Worm (Caenorhabditis elegans) whole organism, midembryonic: ENCODE results near the gene tsr-2.
"Not testable (repeated sequence)": the region's sequence is repeated elsewhere in the genome, so short reads cannot be mapped to it uniquely, and the experiment has no call there.

Experiments
- T22C8.4 ChIP-seq: fragments of 200-800 bp; sonication (Bioruptor generic); IDR thresholded peaks from 2 replicates; pipeline ENCODE4 v1.3.6; 2022; ENCODE audit warnings: missing genetic modification characterization, missing compliant biosample characterization
- cog-1 ChIP-seq: sonication (generic microtip); optimal IDR thresholded peaks from 2 replicates; lab custom pipeline; 2016; ENCODE audit warnings: missing genetic modification characterization, missing compliant biosample characterization
- flt-1 ChIP-seq: fragments of 200-800 bp; sonication (Bioruptor generic); IDR thresholded peaks from 2 replicates; pipeline ENCODE4 v1.3.6; 2022; ENCODE audit warnings: missing genetic modification characterization, missing compliant biosample characterization
- klf-2 ChIP-seq: fragments of 200-800 bp; sonication (Bioruptor generic); conservative IDR thresholded peaks from 2 replicates; pipeline ENCODE4 v1.3.6; 2022; ENCODE audit warnings: missing genetic modification reagents, missing genetic modification characterization, missing compliant biosample characterization
- med-1 ChIP-seq: sonication (generic microtip); optimal IDR thresholded peaks from 2 replicates; lab custom pipeline; 2017; ENCODE audit warnings: missing genetic modification characterization, mild to moderate bottlenecking, missing compliant biosample characterization, antibody characterized with exemption, missing genetic modification reagents; ENCODE audit not compliant: insufficient read depth
- ref-1 ChIP-seq: fragments of 200-800 bp; sonication (Bioruptor generic); conservative IDR thresholded peaks from 2 replicates; pipeline ENCODE4 v1.3.6; 2022; ENCODE audit warnings: missing genetic modification reagents, missing genetic modification characterization, missing compliant biosample characterization
- tab-1 ChIP-seq: fragments of 200-800 bp; sonication (Bioruptor generic); IDR thresholded peaks from 2 replicates; pipeline ENCODE4 v1.3.6; 2022; ENCODE audit warnings: missing genetic modification characterization, missing compliant biosample characterization
- ztf-23 ChIP-seq: fragments of 200-800 bp; sonication (Bioruptor generic); IDR thresholded peaks from 2 replicates; pipeline ENCODE4 v1.3.6; 2022; ENCODE audit warnings: missing genetic modification reagents, missing genetic modification characterization, missing compliant biosample characterization
- ztf-29 ChIP-seq: fragments of 200-800 bp; sonication (Bioruptor generic); IDR thresholded peaks from 2 replicates; pipeline ENCODE4 v1.3.6; 2022; ENCODE audit warnings: missing genetic modification reagents, missing genetic modification characterization, missing compliant biosample characterization

Gene tsr-2

DNA sequence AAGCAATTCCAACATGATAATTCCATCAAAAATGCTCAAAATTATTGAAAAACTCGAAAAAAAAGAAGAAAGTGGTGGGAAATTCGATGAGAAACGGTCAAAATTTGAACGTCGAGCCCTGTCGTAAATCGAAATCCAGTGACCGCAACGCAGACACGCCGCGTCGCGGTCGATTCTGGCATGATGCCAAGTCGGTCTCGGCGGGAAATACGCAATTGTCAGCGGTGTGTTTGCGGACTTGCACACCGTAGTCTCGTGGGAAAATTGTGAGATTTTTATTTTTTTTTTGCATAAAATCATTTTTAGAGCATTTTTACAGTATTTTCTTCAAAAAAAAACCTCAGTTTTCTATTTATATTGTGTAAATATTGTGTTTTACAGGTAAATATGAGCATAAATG lies at the start of gene tsr-2:
Gene tsr-2, plus strand, starts transcription at position 382 of the 400 bp plus-strand sequence.
- TF ChIP-seq cog-1 (tag; lab: Kevin White, UChicago) (peak; percentile 50), ztf-29 (GFP tag; lab: Robert Waterston, UW) (no peak), T22C8.4 (GFP tag; lab: Robert Waterston, UW) (0 out of 2 replicates have a peak, but pooled peaks have one; percentile 38), ref-1 (GFP tag; lab: Robert Waterston, UW) (no peak), tab-1 (GFP tag; lab: Robert Waterston, UW) (no peak), flt-1 (GFP tag; lab: Robert Waterston, UW) (no peak), klf-2 (GFP tag; lab: Robert Waterston, UW) (no peak), ztf-23 (GFP tag; lab: Robert Waterston, UW) (0 out of 2 replicates have a peak, but pooled peaks have one; percentile 15), med-1 (GFP tag; lab: Kevin White, UChicago) (no peak)

DNA sequence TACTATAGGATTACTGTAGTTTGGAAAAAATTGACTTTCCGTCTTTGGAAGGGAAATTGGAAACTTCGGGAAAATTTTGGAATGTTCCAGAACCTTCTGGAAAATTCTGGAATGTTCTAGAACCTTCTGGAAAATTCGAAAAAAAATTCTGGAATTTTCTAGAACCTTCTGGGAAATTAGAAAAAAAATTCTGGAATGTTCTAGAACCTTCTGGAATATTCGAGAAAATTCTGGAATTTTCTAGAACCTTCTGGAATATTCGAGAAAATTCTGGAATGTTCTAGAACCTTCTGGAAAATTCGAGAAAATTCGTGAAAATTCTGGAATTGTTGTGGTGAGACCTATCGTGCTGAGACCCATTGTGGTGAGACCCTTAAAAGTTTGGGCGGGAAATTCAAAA lies 41.3 kb upstream of the tsr-2 start:
- TF ChIP-seq flt-1 (GFP tag; lab: Robert Waterston, UW): peak; percentile 77

DNA sequence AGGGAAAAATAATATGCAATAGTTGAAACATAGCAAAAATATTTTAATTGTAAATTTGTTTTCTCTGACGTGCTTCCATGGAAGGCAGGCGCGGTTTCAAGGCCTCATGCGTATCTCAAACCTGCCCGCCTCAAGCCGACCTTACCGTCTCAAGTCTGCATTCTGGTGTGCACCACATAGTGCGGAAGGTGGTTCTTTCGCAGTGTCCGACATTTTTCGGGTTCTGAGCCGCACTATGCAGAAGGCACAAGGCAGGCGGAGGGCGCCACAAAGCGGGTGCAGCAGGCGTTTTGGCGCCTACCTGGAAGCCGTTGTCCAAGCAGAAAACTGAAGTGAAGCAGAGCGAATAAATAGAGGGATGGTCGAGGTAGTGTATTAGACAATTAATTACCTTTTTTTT lies 33.9 kb upstream of the tsr-2 start:
- no peak for TF ChIP-seq ztf-23 (GFP tag; lab: Robert Waterston, UW)
- no peak for TF ChIP-seq flt-1 (GFP tag; lab: Robert Waterston, UW)
- TF ChIP-seq cog-1 (tag; lab: Kevin White, UChicago): no peak
- no peak for TF ChIP-seq med-1 (GFP tag; lab: Kevin White, UChicago)
- no peak for TF ChIP-seq ztf-29 (GFP tag; lab: Robert Waterston, UW)
- TF ChIP-seq klf-2 (GFP tag; lab: Robert Waterston, UW): no peak
- TF ChIP-seq T22C8.4 (GFP tag; lab: Robert Waterston, UW): no peak
- TF ChIP-seq tab-1 (GFP tag; lab: Robert Waterston, UW): no peak
- no peak for TF ChIP-seq ref-1 (GFP tag; lab: Robert Waterston, UW)

DNA sequence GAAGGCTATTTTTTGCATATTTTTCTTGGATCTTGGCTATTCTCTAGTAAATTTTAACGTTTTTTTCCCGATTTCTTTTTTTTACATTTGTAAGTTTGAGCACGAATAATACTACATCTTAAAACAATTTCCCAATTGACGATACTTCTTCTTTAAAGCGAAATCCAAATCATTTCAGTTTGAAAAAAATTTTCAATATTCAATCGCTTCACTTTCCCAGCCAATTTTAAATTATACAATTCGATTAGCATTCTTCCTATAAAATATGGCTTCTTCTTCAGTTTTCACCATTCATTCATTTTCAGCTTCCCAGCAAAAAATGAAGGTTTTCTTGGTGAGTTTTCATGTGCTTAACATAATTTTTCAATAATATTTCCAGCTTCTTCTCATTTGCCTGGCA lies 30.5 kb upstream of the tsr-2 start, which contains the start of gene fip-7:
Gene fip-7, plus strand, starts transcription at position 301 of the 400 bp plus-strand sequence.
- not testable (repeated sequence) for TF ChIP-seq flt-1, T22C8.4, klf-2 (GFP tag; lab: Robert Waterston, UW)

DNA sequence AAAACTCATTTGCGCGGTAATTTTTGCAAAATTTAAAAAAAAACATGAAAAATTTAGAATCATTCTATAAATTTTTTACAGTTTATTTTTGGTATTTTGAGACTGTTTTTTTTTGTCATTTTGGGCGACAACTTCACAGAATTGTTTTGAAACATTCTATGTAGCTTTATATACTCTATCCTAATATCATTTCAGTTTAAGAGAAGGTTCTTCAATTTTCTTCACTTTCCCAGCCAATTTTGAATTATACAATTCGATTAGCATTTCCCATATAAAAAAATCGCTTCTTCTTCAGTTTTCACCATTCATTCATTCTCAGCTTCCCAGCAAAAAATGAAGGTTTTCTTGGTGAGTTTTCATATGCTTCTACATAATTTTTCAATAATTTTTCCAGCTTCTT lies 28.7 kb upstream of the tsr-2 start, which contains the start of gene fipr-28:
Gene fipr-28, plus strand, starts transcription at position 301 of the 400 bp plus-strand sequence.
- TF ChIP-seq ref-1 (GFP tag; lab: Robert Waterston, UW) (no peak), med-1 (GFP tag; lab: Kevin White, UChicago) (no peak), klf-2 (GFP tag; lab: Robert Waterston, UW) (no peak), flt-1 (GFP tag; lab: Robert Waterston, UW) (no peak)

DNA sequence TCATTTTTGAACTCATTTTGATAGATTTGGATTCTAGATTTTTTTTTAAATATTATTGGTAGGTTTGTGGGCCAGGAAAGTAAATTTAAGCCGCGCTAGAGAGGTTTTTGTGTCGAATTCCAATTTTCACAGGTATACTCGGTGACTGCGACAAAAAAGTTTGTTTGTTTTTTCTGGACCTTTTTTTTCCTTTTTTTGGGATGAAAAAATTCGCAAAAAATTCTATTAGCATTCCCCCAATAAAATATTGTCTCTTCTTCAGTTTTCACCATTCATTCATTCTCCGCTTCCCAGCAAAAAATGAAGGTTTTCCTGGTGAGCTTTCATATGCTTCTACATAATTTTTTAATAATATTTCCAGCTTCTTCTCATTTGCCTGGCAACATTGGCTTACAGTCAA lies 27.3 kb upstream of the tsr-2 start, which contains the start of gene Y51H4A.936:
Gene Y51H4A.936, plus strand, starts transcription at position 301 of the 400 bp plus-strand sequence.
- no peak for TF ChIP-seq med-1 (GFP tag; lab: Kevin White, UChicago)
- no peak for TF ChIP-seq T22C8.4 (GFP tag; lab: Robert Waterston, UW)
- TF ChIP-seq klf-2 (GFP tag; lab: Robert Waterston, UW): no peak
- TF ChIP-seq flt-1 (GFP tag; lab: Robert Waterston, UW): no peak

DNA sequence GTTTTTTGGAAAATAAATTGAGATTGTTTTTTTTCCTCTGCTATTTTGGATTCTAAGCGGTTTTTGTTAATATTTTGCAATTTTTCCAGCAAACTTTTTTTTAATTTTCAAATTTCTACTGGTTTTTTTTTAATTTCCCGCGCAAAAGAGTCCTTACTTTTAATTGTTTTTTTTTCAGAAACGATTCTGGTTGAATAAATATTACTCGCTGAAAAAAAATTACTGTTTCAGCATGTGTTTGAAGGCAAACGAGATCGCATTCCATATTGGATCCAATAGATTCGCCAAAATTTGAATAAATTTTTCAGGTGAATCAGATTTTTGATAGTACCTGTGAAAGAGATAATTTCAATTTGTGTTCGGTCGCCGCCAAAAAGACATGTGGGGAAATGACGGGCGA lies 26.6 kb upstream of the tsr-2 start:
- TF ChIP-seq ztf-23 (GFP tag; lab: Robert Waterston, UW) (no peak), flt-1 (GFP tag; lab: Robert Waterston, UW) (no peak), ztf-29 (GFP tag; lab: Robert Waterston, UW) (no peak), ref-1 (GFP tag; lab: Robert Waterston, UW) (no peak), tab-1 (GFP tag; lab: Robert Waterston, UW) (no peak), med-1 (GFP tag; lab: Kevin White, UChicago) (no peak), klf-2 (GFP tag; lab: Robert Waterston, UW) (no peak), T22C8.4 (GFP tag; lab: Robert Waterston, UW) (no peak), cog-1 (tag; lab: Kevin White, UChicago) (no peak)

DNA sequence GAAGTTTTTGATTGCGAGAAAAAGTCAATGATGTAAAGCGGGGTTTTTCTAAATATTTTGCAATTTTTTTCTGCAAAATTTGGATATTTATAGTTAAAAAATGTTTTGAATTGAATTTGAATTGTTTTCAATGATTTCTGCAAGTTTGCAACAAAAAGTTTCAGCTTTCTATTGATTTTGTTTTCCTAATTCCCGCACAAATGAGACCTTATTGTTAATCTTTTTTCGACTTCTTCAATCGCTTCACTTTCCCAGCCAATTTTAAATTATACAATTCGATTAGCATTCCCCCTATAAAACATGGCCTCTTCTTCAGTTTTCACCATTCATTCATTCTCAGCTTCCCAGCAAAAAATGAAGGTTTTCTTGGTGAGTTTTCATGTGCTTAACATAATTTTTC lies 25.8 kb upstream of the tsr-2 start, which contains the start of gene fipr-27:
Gene fipr-27, plus strand, starts transcription at position 301 of the 400 bp plus-strand sequence.
- TF ChIP-seq ztf-23 (GFP tag; lab: Robert Waterston, UW): no peak
- TF ChIP-seq T22C8.4 (GFP tag; lab: Robert Waterston, UW): no peak
- TF ChIP-seq ztf-29 (GFP tag; lab: Robert Waterston, UW): no peak
- TF ChIP-seq cog-1 (tag; lab: Kevin White, UChicago): no peak
- no peak for TF ChIP-seq ref-1 (GFP tag; lab: Robert Waterston, UW)
- TF ChIP-seq med-1 (GFP tag; lab: Kevin White, UChicago): no peak
- TF ChIP-seq flt-1 (GFP tag; lab: Robert Waterston, UW): no peak
- TF ChIP-seq tab-1 (GFP tag; lab: Robert Waterston, UW): no peak
- no peak for TF ChIP-seq klf-2 (GFP tag; lab: Robert Waterston, UW)

DNA sequence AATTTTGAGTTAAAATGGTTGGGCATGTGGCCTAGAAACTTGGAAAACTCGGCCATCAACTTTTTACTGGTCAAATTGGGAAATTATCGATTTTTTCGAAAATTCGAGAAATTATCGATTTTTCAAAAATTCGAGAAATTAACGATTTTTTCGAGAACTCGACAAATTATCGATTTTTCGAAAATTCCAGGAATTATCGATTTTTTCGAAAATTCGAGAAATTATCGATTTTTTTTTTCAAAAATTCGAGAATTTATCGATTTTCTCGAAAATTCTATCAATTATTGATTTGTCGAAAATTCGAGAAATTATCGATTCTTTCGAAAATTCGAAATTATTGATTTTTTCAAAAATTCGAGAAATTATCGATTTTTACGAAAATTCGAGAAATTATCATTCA lies 12.6 kb upstream of the tsr-2 start:
- peak; percentile 97 for TF ChIP-seq T22C8.4 (GFP tag; lab: Robert Waterston, UW)
- TF ChIP-seq flt-1 (GFP tag; lab: Robert Waterston, UW): no peak

DNA sequence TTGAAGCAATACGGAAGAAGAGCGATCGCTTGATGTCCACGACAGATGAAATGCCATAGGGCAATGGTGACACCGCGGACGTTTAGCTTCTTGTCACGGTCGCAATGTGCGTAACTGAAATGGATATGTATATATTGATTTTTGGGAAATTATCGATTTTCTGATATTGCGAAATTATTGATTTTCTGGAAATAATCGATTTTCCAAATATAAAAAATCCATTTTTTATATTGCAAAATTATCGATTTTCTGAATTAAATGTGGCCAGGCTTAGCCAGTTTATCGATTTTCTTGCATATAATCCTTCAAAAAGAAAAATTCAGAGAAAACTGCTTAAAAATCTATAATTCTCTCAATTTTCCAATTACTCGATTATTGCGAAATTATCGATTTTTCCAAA lies 11.4 kb upstream of the tsr-2 start:
- peak; percentile 83 for TF ChIP-seq T22C8.4 (GFP tag; lab: Robert Waterston, UW)
